Worm (Caenorhabditis elegans): ENCODE measurements around the gene sth-1.

sth-1 gene

ce11 chrV:8051851-8052250 lies at the start of gene sth-1:
Gene sth-1 (plus strand): TSS chrV:8052151.
- TF ChIP-seq ama-1 (optimal IDR thresholded peaks at IDR 0.05) (no peak), B0310.2 (tag; optimal IDR thresholded peaks at IDR 0.05) (no peak), hnd-1 (tag; optimal IDR thresholded peaks at IDR 0.05) (no peak), hmg-4 (GFP tag; optimal IDR thresholded peaks at IDR 0.05) (no peak), tra-4 (tag; optimal IDR thresholded peaks at IDR 0.05) (no peak), tbx-37 (GFP tag; conservative IDR thresholded peaks at IDR 0.05) (no peak), ets-7 (tag; optimal IDR thresholded peaks at IDR 0.05) (no peak), aly-1 (tag; optimal IDR thresholded peaks at IDR 0.05) (no peak), sea-1 (GFP tag; conservative IDR thresholded peaks at IDR 0.05) (no peak), hmbx-1 (tag; optimal IDR thresholded peaks at IDR 0.05) (no peak), flt-1 (GFP tag; IDR thresholded peaks at IDR 0.05) (no peak), tbx-11 (GFP tag; IDR thresholded peaks at IDR 0.05) (no peak), F13C5.2 (tag; optimal IDR thresholded peaks at IDR 0.05) (no peak), pes-1 (GFP tag; IDR thresholded peaks at IDR 0.05) (no peak), ceh-13 (GFP tag; optimal IDR thresholded peaks at IDR 0.05) (no peak), scrt-1 (GFP tag; IDR thresholded peaks at IDR 0.05) (no peak), ceh-36 (tag; optimal IDR thresholded peaks at IDR 0.05) (no peak)

- no peak for TF ChIP-seq tbx-11 (GFP tag; IDR thresholded peaks at IDR 0.05)
- no peak for TF ChIP-seq hmbx-1 (tag; optimal IDR thresholded peaks at IDR 0.05)
- TF ChIP-seq hmg-4 (GFP tag; optimal IDR thresholded peaks at IDR 0.05), result no peak
- TF ChIP-seq ama-1 (optimal IDR thresholded peaks at IDR 0.05), result no peak
- no peak for TF ChIP-seq F13C5.2 (tag; optimal IDR thresholded peaks at IDR 0.05)
- TF ChIP-seq ceh-13 (GFP tag; optimal IDR thresholded peaks at IDR 0.05), result no peak
- TF ChIP-seq pes-1 (GFP tag; IDR thresholded peaks at IDR 0.05), result no peak
- no peak for TF ChIP-seq hnd-1 (tag; optimal IDR thresholded peaks at IDR 0.05)
- TF ChIP-seq tra-4 (tag; optimal IDR thresholded peaks at IDR 0.05), result no peak
- no peak for TF ChIP-seq sea-1 (GFP tag; conservative IDR thresholded peaks at IDR 0.05)
- no peak for TF ChIP-seq B0310.2 (tag; optimal IDR thresholded peaks at IDR 0.05)
- TF ChIP-seq ets-7 (tag; optimal IDR thresholded peaks at IDR 0.05), result no peak
- TF ChIP-seq flt-1 (GFP tag; IDR thresholded peaks at IDR 0.05), result no peak
- no peak for TF ChIP-seq aly-1 (tag; optimal IDR thresholded peaks at IDR 0.05)
- no peak for TF ChIP-seq scrt-1 (GFP tag; IDR thresholded peaks at IDR 0.05)
Observed at ce11 chrV:8005000-8005399, 47.0 kb upstream of the sth-1 start, which contains the start of gene Y97E10AR.8. Gene Y97E10AR.8 (plus strand): TSS chrV:8005300.

- TF ChIP-seq sea-1 (GFP tag; conservative IDR thresholded peaks at IDR 0.05), result no peak
- TF ChIP-seq flt-1 (GFP tag; IDR thresholded peaks at IDR 0.05), result no peak
- no peak for TF ChIP-seq pes-1 (GFP tag; IDR thresholded peaks at IDR 0.05)
- no peak for TF ChIP-seq F13C5.2 (tag; optimal IDR thresholded peaks at IDR 0.05)
- no peak for TF ChIP-seq ets-7 (tag; optimal IDR thresholded peaks at IDR 0.05)
- TF ChIP-seq hmg-4 (GFP tag; optimal IDR thresholded peaks at IDR 0.05), result no peak
- TF ChIP-seq ceh-13 (GFP tag; optimal IDR thresholded peaks at IDR 0.05), result no peak
- TF ChIP-seq tbx-11 (GFP tag; IDR thresholded peaks at IDR 0.05), result no peak
- no peak for TF ChIP-seq aly-1 (tag; optimal IDR thresholded peaks at IDR 0.05)
- no peak for TF ChIP-seq hmbx-1 (tag; optimal IDR thresholded peaks at IDR 0.05)
- no peak for TF ChIP-seq tbx-37 (GFP tag; conservative IDR thresholded peaks at IDR 0.05)
- TF ChIP-seq ama-1 (optimal IDR thresholded peaks at IDR 0.05), result no peak
- no peak for TF ChIP-seq scrt-1 (GFP tag; IDR thresholded peaks at IDR 0.05)
Observed at ce11 chrV:8007460-8008292, 44.3 kb upstream of the sth-1 start, which contains the start of gene Y97E10AR.3. Gene Y97E10AR.3 (minus strand): TSS chrV:8007510.

DNA sequence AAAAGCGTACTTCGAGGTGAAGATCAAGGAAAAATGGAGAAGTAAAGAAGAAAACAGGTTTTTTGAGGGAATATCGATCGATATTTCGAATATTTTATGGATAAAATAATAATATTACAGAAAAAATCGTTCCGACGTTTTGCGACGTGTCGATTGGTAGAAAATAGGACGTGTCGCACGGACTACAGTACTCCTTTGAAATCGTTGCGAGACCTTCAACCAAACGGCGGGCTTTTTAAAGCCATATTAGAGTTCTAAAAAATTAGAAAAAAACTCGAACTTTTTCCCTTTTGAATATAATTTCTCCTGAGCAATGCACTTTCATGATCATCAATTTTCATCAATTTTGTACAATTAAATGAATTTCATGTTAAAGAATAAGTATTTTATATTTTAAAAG lies 41.8 kb upstream of the sth-1 start, which contains the start of gene Y97E10AR.4:
Gene Y97E10AR.4, minus strand, starts transcription at position 131 of the 400 bp plus-strand sequence.
- no peak for TF ChIP-seq pes-1 (GFP tag; IDR thresholded peaks at IDR 0.05)
- no peak for TF ChIP-seq ceh-13 (GFP tag; optimal IDR thresholded peaks at IDR 0.05)
- no peak for TF ChIP-seq hnd-1 (tag; optimal IDR thresholded peaks at IDR 0.05)
- TF ChIP-seq tra-4 (tag; optimal IDR thresholded peaks at IDR 0.05), result no peak
- no peak for TF ChIP-seq scrt-1 (GFP tag; IDR thresholded peaks at IDR 0.05)
- no peak for TF ChIP-seq aly-1 (tag; optimal IDR thresholded peaks at IDR 0.05)
- no peak for TF ChIP-seq B0310.2 (tag; optimal IDR thresholded peaks at IDR 0.05)
- no peak for TF ChIP-seq tbx-11 (GFP tag; IDR thresholded peaks at IDR 0.05)
- no peak for TF ChIP-seq hmg-4 (GFP tag; optimal IDR thresholded peaks at IDR 0.05)
- TF ChIP-seq tbx-37 (GFP tag; conservative IDR thresholded peaks at IDR 0.05), result no peak
- TF ChIP-seq ama-1 (optimal IDR thresholded peaks at IDR 0.05), result no peak
- TF ChIP-seq ets-7 (tag; optimal IDR thresholded peaks at IDR 0.05), result no peak
- TF ChIP-seq ceh-36 (tag; optimal IDR thresholded peaks at IDR 0.05), result no peak
- no peak for TF ChIP-seq flt-1 (GFP tag; IDR thresholded peaks at IDR 0.05)
- TF ChIP-seq sea-1 (GFP tag; conservative IDR thresholded peaks at IDR 0.05), result no peak
- no peak for TF ChIP-seq F13C5.2 (tag; optimal IDR thresholded peaks at IDR 0.05)
- no peak for TF ChIP-seq hmbx-1 (tag; optimal IDR thresholded peaks at IDR 0.05)

- TF ChIP-seq scrt-1 (GFP tag; IDR thresholded peaks at IDR 0.05), result no peak
- TF ChIP-seq ama-1 (optimal IDR thresholded peaks at IDR 0.05), result peak; percentile 39
Observed at ce11 chrV:8010846-8011245, 41.1 kb upstream of the sth-1 start, which contains the start of gene lmtr-2. Gene lmtr-2 (minus strand): TSS chrV:8011106.

DNA sequence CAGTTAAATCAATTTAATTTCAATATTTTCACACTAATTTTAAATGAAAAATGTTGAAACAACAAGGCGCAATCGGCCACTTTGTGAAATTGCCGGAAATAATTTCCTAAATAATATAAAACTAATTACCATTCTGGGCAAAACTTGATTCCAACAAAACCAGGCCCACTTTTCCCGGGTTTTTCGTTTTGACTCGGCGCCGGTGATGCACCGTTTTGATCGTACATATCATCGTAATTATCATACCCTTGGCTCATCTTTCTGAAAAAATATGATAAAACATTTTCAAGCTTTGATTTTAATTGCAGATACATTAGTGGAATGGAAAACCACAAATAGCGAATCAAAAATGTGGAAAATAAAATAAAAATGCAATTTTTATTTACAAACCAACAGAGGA lies 39.9 kb upstream of the sth-1 start, which contains the start of gene rpb-9:
Gene rpb-9, minus strand, starts transcription at position 314 of the 400 bp plus-strand sequence.
- no peak for TF ChIP-seq pes-1 (GFP tag; IDR thresholded peaks at IDR 0.05)
- no peak for TF ChIP-seq tra-4 (tag; optimal IDR thresholded peaks at IDR 0.05)
- no peak for TF ChIP-seq flt-1 (GFP tag; IDR thresholded peaks at IDR 0.05)
- no peak for TF ChIP-seq tbx-37 (GFP tag; conservative IDR thresholded peaks at IDR 0.05)
- no peak for TF ChIP-seq B0310.2 (tag; optimal IDR thresholded peaks at IDR 0.05)
- TF ChIP-seq aly-1 (tag; optimal IDR thresholded peaks at IDR 0.05), result no peak
- no peak for TF ChIP-seq hnd-1 (tag; optimal IDR thresholded peaks at IDR 0.05)
- TF ChIP-seq scrt-1 (GFP tag; IDR thresholded peaks at IDR 0.05), result no peak
- TF ChIP-seq ets-7 (tag; optimal IDR thresholded peaks at IDR 0.05), result no peak
- no peak for TF ChIP-seq F13C5.2 (tag; optimal IDR thresholded peaks at IDR 0.05)
- TF ChIP-seq hmbx-1 (tag; optimal IDR thresholded peaks at IDR 0.05), result no peak
- no peak for TF ChIP-seq ceh-13 (GFP tag; optimal IDR thresholded peaks at IDR 0.05)
- no peak for TF ChIP-seq tbx-11 (GFP tag; IDR thresholded peaks at IDR 0.05)
- no peak for TF ChIP-seq ceh-36 (tag; optimal IDR thresholded peaks at IDR 0.05)
